Worm (Caenorhabditis elegans) whole organism, late embryonic: ENCODE data around the gene srw-53.

Source experiments
- C08G9.2 ChIP-seq: sonication (generic microtip); optimal IDR thresholded peaks from 2 replicates; lab custom pipeline; 2016; ENCODE audit warnings: mild to moderate bottlenecking, missing genetic modification characterization, moderate library complexity, missing compliant biosample characterization
- F13H6.1 ChIP-seq: sonication (generic microtip); optimal IDR thresholded peaks from 2 replicates; lab custom pipeline; 2016; ENCODE audit warnings: missing genetic modification characterization, missing compliant biosample characterization
- ceh-2 ChIP-seq: sonication (generic microtip); optimal IDR thresholded peaks from 2 replicates; lab custom pipeline; 2016; ENCODE audit warnings: missing genotype, missing genetic modification characterization, missing compliant biosample characterization
- eyg-1 ChIP-seq: sonication (generic microtip); optimal IDR thresholded peaks from 2 replicates; lab custom pipeline; 2016; ENCODE audit warnings: missing genotype, missing genetic modification characterization, missing compliant biosample characterization
- pqm-1 ChIP-seq: sonication (generic microtip); optimal IDR thresholded peaks from 2 replicates; lab custom pipeline; 2016; ENCODE audit warnings: missing genetic modification characterization, missing compliant biosample characterization
- ref-2 ChIP-seq: sonication (generic microtip); optimal IDR thresholded peaks from 2 replicates; lab custom pipeline; 2016; ENCODE audit warnings: missing genetic modification characterization, missing compliant biosample characterization

- no peak for TF ChIP-seq C08G9.2 (tag; lab: Kevin White, UChicago)
- no peak for TF ChIP-seq ref-2 (tag; lab: Kevin White, UChicago)
- no peak for TF ChIP-seq pqm-1 (tag; lab: Kevin White, UChicago)
- TF ChIP-seq ceh-2 (tag; lab: Kevin White, UChicago), result no peak
- TF ChIP-seq F13H6.1 (tag; lab: Kevin White, UChicago), result no peak
- TF ChIP-seq eyg-1, result no peak
These were observed 13.9 kb downstream of the srw-53 start, which contains the start of gene F36G9.3 for ce11 chrV:15957098-15957497.
